Worm (Caenorhabditis elegans): ENCODE measurements around the gene F14D7.14.

F14D7.14 gene

DNA sequence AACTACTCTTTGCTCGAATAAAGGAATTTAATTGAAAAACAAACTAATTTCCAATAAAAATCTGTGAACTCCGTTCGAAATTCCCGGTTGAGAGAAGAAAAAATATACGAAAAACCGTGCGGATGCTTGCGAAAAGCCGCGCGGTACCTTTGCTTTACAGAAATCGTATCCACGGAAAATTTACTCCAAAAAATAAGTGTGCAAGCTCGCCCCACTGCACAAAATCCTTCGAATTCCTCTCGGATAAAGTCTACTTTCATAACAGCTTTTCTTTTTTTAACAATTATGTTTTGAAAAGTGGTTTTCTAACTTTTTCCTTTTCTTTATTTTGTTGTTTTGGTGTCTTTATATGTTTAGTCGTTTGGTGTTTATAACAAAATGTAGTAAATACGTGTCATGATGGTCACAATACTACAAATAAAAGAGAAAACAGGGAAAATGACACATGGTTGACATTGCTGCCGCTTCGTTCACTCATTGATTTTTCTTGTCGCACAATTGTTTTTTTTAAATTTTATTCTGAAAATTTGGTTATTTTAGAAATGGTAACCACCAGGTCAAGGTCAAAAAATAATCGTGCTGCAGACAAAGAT is 37.6 kb downstream of the F14D7.14 start, which contains the start of gene cept-2 (continued):
- peak; percentile 78 for TF ChIP-seq aly-2 (tag; optimal IDR thresholded peaks at IDR 0.05)
- TF ChIP-seq alr-1 (tag; optimal IDR thresholded peaks at IDR 0.05; ENCODE audit: borderline replicate concordance): no peak
- peak; percentile 87 to 88 for TF ChIP-seq lin-35 (GFP tag; optimal IDR thresholded peaks at IDR 0.05)
- peak; percentile 91 for TF ChIP-seq blmp-1 (tag; optimal IDR thresholded peaks at IDR 0.05)
- no peak for TF ChIP-seq ets-5 (GFP tag; IDR thresholded peaks at IDR 0.05)
- peak; percentile 33 for TF ChIP-seq sup-37 (GFP tag; optimal IDR thresholded peaks at IDR 0.05)
- TF ChIP-seq ceh-82 (tag; optimal IDR thresholded peaks at IDR 0.05): peak; percentile 84 to 95 (median 94)
- peak; percentile 96 for TF ChIP-seq lin-14 (GFP tag; optimal IDR thresholded peaks at IDR 0.05)
- TF ChIP-seq swsn-7 (tag; optimal IDR thresholded peaks at IDR 0.05): peak; percentile 95
- TF ChIP-seq efl-3 (GFP tag; optimal IDR thresholded peaks at IDR 0.05): peak; percentile 31
- TF ChIP-seq C34B4.2 (tag; optimal IDR thresholded peaks at IDR 0.05): no peak
- peak; percentile 84 for TF ChIP-seq jun-1 (tag; optimal IDR thresholded peaks at IDR 0.05)
- TF ChIP-seq sox-4 (tag; optimal IDR thresholded peaks at IDR 0.05): peak; percentile 89
- TF ChIP-seq ceh-88 (GFP tag; IDR thresholded peaks at IDR 0.05): peak; percentile 84
- peak; percentile 96 for TF ChIP-seq nhr-85 (tag)
- TF ChIP-seq vab-15 (tag; optimal IDR thresholded peaks at IDR 0.05): peak; percentile 78
- peak; percentile 86 to 89 (median 87) for TF ChIP-seq dpl-1 (GFP tag; optimal IDR thresholded peaks at IDR 0.05)
- no peak for TF ChIP-seq tlp-1 (tag; optimal IDR thresholded peaks at IDR 0.05)
- TF ChIP-seq efl-1 (optimal IDR thresholded peaks at IDR 0.05): peak; percentile 91 to 93
- TF ChIP-seq efl-1 (GFP tag; optimal IDR thresholded peaks at IDR 0.05 in 1 of 2): peak; percentile 85 to 98
- TF ChIP-seq unc-30 (tag; optimal IDR thresholded peaks at IDR 0.05): no peak
- peak; percentile 92 for TF ChIP-seq isw-1 (GFP tag; IDR thresholded peaks at IDR 0.05)
- no peak for TF ChIP-seq nhr-28 (tag; optimal IDR thresholded peaks at IDR 0.05)
- peak in 3 of 6 experiments; percentile 37 to 93 (median 76) for TF ChIP-seq elt-3 (tag; optimal IDR thresholded peaks at IDR 0.05)
- peak; percentile 46 for TF ChIP-seq elt-2 (tag; optimal IDR thresholded peaks at IDR 0.05)
- peak; percentile 89 for TF ChIP-seq snpc-4 (tag; optimal IDR thresholded peaks at IDR 0.05)
- TF ChIP-seq ceh-90 (tag; optimal IDR thresholded peaks at IDR 0.05): peak; percentile 67
- peak; percentile 66 for TF ChIP-seq zip-4 (GFP tag; optimal IDR thresholded peaks at IDR 0.05)
- peak in 1 of 2 experiments; percentile 82 for TF ChIP-seq mdl-1 (tag; optimal IDR thresholded peaks at IDR 0.05)
- peak; percentile 91 for TF ChIP-seq egl-13 (tag; optimal IDR thresholded peaks at IDR 0.05)
- peak; percentile 98 for TF ChIP-seq rnt-1 (tag; optimal IDR thresholded peaks at IDR 0.05)
- no peak for TF ChIP-seq nhr-12 (tag; optimal IDR thresholded peaks at IDR 0.05)
- TF ChIP-seq Y116A8C.19 (tag; optimal IDR thresholded peaks at IDR 0.05; ENCODE audit: borderline replicate concordance): no peak
- TF ChIP-seq fkh-4 (tag; optimal IDR thresholded peaks at IDR 0.05; ENCODE audit: borderline replicate concordance): peak; percentile 85
- peak; percentile 83 for TF ChIP-seq grh-1 (GFP tag; IDR thresholded peaks at IDR 0.05)
- no peak for TF ChIP-seq sptf-1 (tag; optimal IDR thresholded peaks at IDR 0.05)
- TF ChIP-seq pag-3 (tag; optimal IDR thresholded peaks at IDR 0.05; ENCODE audit: borderline replicate concordance, insufficient read depth): peak; percentile 82
- no peak for TF ChIP-seq unc-62 (GFP tag; optimal IDR thresholded peaks at IDR 0.05)
- peak in 1 of 2 experiments; percentile 56 for TF ChIP-seq egl-27 (tag; optimal IDR thresholded peaks at IDR 0.05)
- TF ChIP-seq unc-98 (GFP tag; IDR thresholded peaks at IDR 0.05): peak; percentile 44; the same call in 1 of the 2 replicates
- peak; percentile 80 for TF ChIP-seq C04F5.9 (tag; optimal IDR thresholded peaks at IDR 0.05)
- peak; percentile 70 for TF ChIP-seq fkh-10 (GFP tag; optimal IDR thresholded peaks at IDR 0.05)
- TF ChIP-seq tbx-2 (tag; optimal IDR thresholded peaks at IDR 0.05): peak; percentile 94
- peak; percentile 56 for TF ChIP-seq F16B12.6 (tag; optimal IDR thresholded peaks at IDR 0.05)
- TF ChIP-seq hlh-4 (tag; optimal IDR thresholded peaks at IDR 0.05): no peak
- TF ChIP-seq nhr-77 (tag; optimal IDR thresholded peaks at IDR 0.05): peak; percentile 92
- TF ChIP-seq lin-39 (tag; optimal IDR thresholded peaks at IDR 0.05): peak; percentile 70
- TF ChIP-seq unc-86 (tag; optimal IDR thresholded peaks at IDR 0.05): peak; percentile 92
- peak; percentile 85 for TF ChIP-seq ztf-4 (tag; optimal IDR thresholded peaks at IDR 0.05)
- no peak for TF ChIP-seq hlh-17 (GFP tag; optimal IDR thresholded peaks at IDR 0.05; ENCODE audit: borderline replicate concordance)
- no peak for TF ChIP-seq ceh-63 (GFP tag; optimal IDR thresholded peaks at IDR 0.05)
- TF ChIP-seq ama-1 (optimal IDR thresholded peaks at IDR 0.05): peak; percentile 52

Measured in whole organism, L1 larva.